Fruit fly (Drosophila melanogaster): ENCODE data around the gene dpr16.

Gene dpr16

dm6 chr3R:5209481-5209880, 58.8 kb downstream of the dpr16 start (continued):
- TF ChIP-seq usp (GFP tag; optimal IDR thresholded peaks at IDR 0.05) (no peak), CG14965 (GFP tag; optimal IDR thresholded peaks at IDR 0.05; ENCODE audit: borderline replicate concordance) (no peak), CkIIα-i1 (GFP tag; IDR thresholded peaks at IDR 0.05) (no peak), CG2712 (tag; optimal IDR thresholded peaks at IDR 0.05) (peak; percentile 55), CG11085 (GFP tag; IDR thresholded peaks at IDR 0.05) (no peak), CG11398 (GFP tag; optimal IDR thresholded peaks at IDR 0.05) (no peak), CG11093 (GFP tag; IDR thresholded peaks at IDR 0.05) (0 out of 3 replicates have a peak, but pooled peaks have one; percentile 11), CG13287 (GFP tag; IDR thresholded peaks at IDR 0.05; ENCODE audit: partially characterized antibody) (no peak), Lpt (GFP tag; optimal IDR thresholded peaks at IDR 0.05) (no peak), zfh1 (GFP tag; IDR thresholded peaks at IDR 0.05) (peak; percentile 58; the same call in 1 of the 3 replicates), CG9609 (GFP tag; optimal IDR thresholded peaks at IDR 0.05) (peak; percentile 21), CG7271 (tag; optimal IDR thresholded peaks at IDR 0.05) (no peak), CG31388 (GFP tag; optimal IDR thresholded peaks at IDR 0.05) (no peak), Xbp1 (GFP tag; optimal IDR thresholded peaks at IDR 0.05) (peak; percentile 46), CG12942 (GFP tag; optimal IDR thresholded peaks at IDR 0.05) (no peak), pb (GFP tag; optimal IDR thresholded peaks at IDR 0.05) (no peak), cato (GFP tag; optimal IDR thresholded peaks at IDR 0.05; ENCODE audit: borderline replicate concordance) (no peak), CG12104 (GFP tag; optimal IDR thresholded peaks at IDR 0.05) (no peak), bigmax (GFP tag; optimal IDR thresholded peaks at IDR 0.05) (no peak), NC2α (GFP tag; optimal IDR thresholded peaks at IDR 0.05) (no peak), Dbx (GFP tag; IDR thresholded peaks at IDR 0.05) (no peak), CG10565 (GFP tag; optimal IDR thresholded peaks at IDR 0.05) (no peak), eve (GFP tag; optimal IDR thresholded peaks at IDR 0.05) (no peak), Ravus (GFP tag; IDR thresholded peaks at IDR 0.05) (no peak), sima (GFP tag; optimal IDR thresholded peaks at IDR 0.05) (no peak), BEAF-32 (GFP tag; optimal IDR thresholded peaks at IDR 0.05) (no peak), CG5245 (GFP tag; optimal IDR thresholded peaks at IDR 0.05) (peak; percentile 20), CG11695 (GFP tag; IDR thresholded peaks at IDR 0.05) (peak; percentile 71; the same call in 1 of the 3 replicates), stc (GFP tag; IDR thresholded peaks at IDR 0.05) (0 out of 2 replicates have a peak, but pooled peaks have one; percentile 26), CG4617 (GFP tag; optimal IDR thresholded peaks at IDR 0.05; ENCODE audit: borderline replicate concordance) (no peak), CG9727 (GFP tag; optimal IDR thresholded peaks at IDR 0.05) (no peak), unpg (GFP tag; optimal IDR thresholded peaks at IDR 0.05) (peak; percentile 54), Usf (GFP tag; optimal IDR thresholded peaks at IDR 0.05) (no peak), cad (GFP tag; optimal IDR thresholded peaks at IDR 0.05) (no peak), Ada2b (GFP tag; IDR thresholded peaks at IDR 0.05) (peak; percentile 46; the same call in 1 of the 2 replicates), pum (GFP tag; optimal IDR thresholded peaks at IDR 0.05) (peak; percentile 32), CTCF (GFP tag; optimal IDR thresholded peaks at IDR 0.05) (no peak), toy (GFP tag; IDR thresholded peaks at IDR 0.05) (no peak), CG1603 (tag; optimal IDR thresholded peaks at IDR 0.05) (peak; percentile 70), CG2120 (GFP tag; optimal IDR thresholded peaks at IDR 0.05) (no peak), PHDP (tag; optimal IDR thresholded peaks at IDR 0.05) (peak; percentile 17), ATbp (GFP tag; optimal IDR thresholded peaks at IDR 0.05) (peak; percentile 65), Hr78 (GFP tag; optimal IDR thresholded peaks at IDR 0.05) (no peak), CG3163 (GFP tag; optimal IDR thresholded peaks at IDR 0.05) (no peak), D19A (tag; optimal IDR thresholded peaks at IDR 0.05) (peak; percentile 19), CG42726 (GFP tag; IDR thresholded peaks at IDR 0.05; ENCODE audit: partially characterized antibody) (no peak), CG1602 (GFP tag; optimal IDR thresholded peaks at IDR 0.05) (no peak), ewg (GFP tag; optimal IDR thresholded peaks at IDR 0.05) (peak; percentile 28), ab (GFP tag; optimal IDR thresholded peaks at IDR 0.05) (no peak), CG11456 (GFP tag; IDR thresholded peaks at IDR 0.05) (no peak), Camta (GFP tag; optimal IDR thresholded peaks at IDR 0.05) (peak; percentile 6), CG33557 (GFP tag; optimal IDR thresholded peaks at IDR 0.05) (no peak)

Measured in whole organism, embryonic.